Worm (Caenorhabditis elegans): ENCODE results near the gene znf-474.
A peak's percentile ranks its signal among the peaks of the same experiment; 100 is the strongest.

The znf-474 gene

ce11 chrX:12172482-12173134 is 22.9 kb downstream of the znf-474 start (continued):
- TF ChIP-seq lin-35 (GFP tag; optimal IDR thresholded peaks at IDR 0.05) (no peak), zim-3 (tag; optimal IDR thresholded peaks at IDR 0.05) (no peak), F57A8.1 (GFP tag; optimal IDR thresholded peaks at IDR 0.05) (no peak), Y67H2A.10 (GFP tag; conservative IDR thresholded peaks at IDR 0.05) (no peak), akir-1 (GFP tag; optimal IDR thresholded peaks at IDR 0.05) (no peak), ets-4 (GFP tag; optimal IDR thresholded peaks at IDR 0.05) (peak; percentile 71), ztf-25 (GFP tag; IDR thresholded peaks at IDR 0.05) (no peak), B0019.2 (GFP tag; conservative IDR thresholded peaks at IDR 0.05) (no peak), madf-10 (tag; optimal IDR thresholded peaks at IDR 0.05) (no peak), bed-1 (GFP tag; IDR thresholded peaks at IDR 0.05) (no peak), xnd-1 (tag; optimal IDR thresholded peaks at IDR 0.05) (no peak), Y56A3A.18 (GFP tag; IDR thresholded peaks at IDR 0.05) (no peak), K11D2.4 (GFP tag; IDR thresholded peaks at IDR 0.05) (no peak)

DNA sequence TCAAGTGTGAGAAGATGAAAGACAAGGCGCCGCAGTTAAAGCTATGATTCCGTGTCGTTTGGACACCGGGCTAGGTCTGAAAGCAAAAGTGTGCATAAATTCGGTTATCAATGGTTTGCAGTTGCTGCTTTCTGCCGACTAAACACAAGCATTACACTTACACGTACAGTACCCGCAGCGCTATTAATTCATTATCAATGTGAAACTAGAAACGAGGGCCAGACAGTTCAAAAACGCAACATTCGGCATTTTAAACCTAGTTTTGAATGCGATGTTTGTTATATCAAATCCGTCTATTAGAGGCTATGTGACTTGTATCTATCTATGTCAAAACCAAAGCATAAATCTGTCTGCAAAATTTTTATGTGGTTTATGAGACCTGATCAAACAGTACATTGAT is 24.3 kb downstream of the znf-474 start:
- no peak for TF ChIP-seq unc-130 (GFP tag; optimal IDR thresholded peaks at IDR 0.05)
- TF ChIP-seq sptf-2 (GFP tag; optimal IDR thresholded peaks at IDR 0.05): no peak
- no peak for TF ChIP-seq mel-28 (tag; optimal IDR thresholded peaks at IDR 0.05; ENCODE audit: borderline replicate concordance)
- peak; percentile 32 for TF ChIP-seq nhr-80 (tag; optimal IDR thresholded peaks at IDR 0.05)
- no peak for TF ChIP-seq hrde-1 (tag; optimal IDR thresholded peaks at IDR 0.05; ENCODE audit: borderline replicate concordance)

ce11 chrX:12174686-12175404 is 25.1 kb downstream of the znf-474 start:
- TF ChIP-seq B0336.3 (GFP tag; IDR thresholded peaks at IDR 0.05): no peak
- no peak for TF ChIP-seq madf-6 (GFP tag; IDR thresholded peaks at IDR 0.05)
- peak; percentile 60 for TF ChIP-seq nhr-80 (tag; optimal IDR thresholded peaks at IDR 0.05)
- TF ChIP-seq ama-1 (optimal IDR thresholded peaks at IDR 0.05): no peak
- no peak for TF ChIP-seq ama-1 (GFP tag; optimal IDR thresholded peaks at IDR 0.05)
- no peak for TF ChIP-seq ceh-100 (GFP tag; IDR thresholded peaks at IDR 0.05)

- TF ChIP-seq ama-1 (optimal IDR thresholded peaks at IDR 0.05) (no peak), ama-1 (GFP tag; optimal IDR thresholded peaks at IDR 0.05) (no peak), cebp-1 (GFP tag; IDR thresholded peaks at IDR 0.05) (no peak), cebp-1 (tag; optimal IDR thresholded peaks at IDR 0.05) (peak; percentile 23), ztf-25 (GFP tag; IDR thresholded peaks at IDR 0.05) (peak; percentile 32; the same call in 1 of the 2 replicates), madf-8 (GFP tag; conservative IDR thresholded peaks at IDR 0.05) (no peak), cebp-2 (GFP tag; IDR thresholded peaks at IDR 0.05) (no peak), tlf-1 (GFP tag; optimal IDR thresholded peaks at IDR 0.05) (no peak), sdz-38 (tag; optimal IDR thresholded peaks at IDR 0.05) (no peak)
These were observed 26.0 kb downstream of the znf-474 start for ce11 chrX:12175667-12176278.

ce11 chrX:12176394-12176793 is 26.7 kb downstream of the znf-474 start:
- no peak for TF ChIP-seq T26A5.8 (tag; optimal IDR thresholded peaks at IDR 0.05)
- no peak for TF ChIP-seq hlh-26 (GFP tag; conservative IDR thresholded peaks at IDR 0.05)
- TF ChIP-seq unc-62 (GFP tag; optimal IDR thresholded peaks at IDR 0.05): no peak
- no peak for TF ChIP-seq snpc-1.1 (tag; optimal IDR thresholded peaks at IDR 0.05; ENCODE audit: insufficient read depth)
- peak; percentile 6 for TF ChIP-seq ZK185.1 (tag; optimal IDR thresholded peaks at IDR 0.05; ENCODE audit: poor library complexity, severe bottlenecking)
- TF ChIP-seq lin-40 (tag; optimal IDR thresholded peaks at IDR 0.05): peak; percentile 20
- TF ChIP-seq pbrm-1 (GFP tag; IDR thresholded peaks at IDR 0.05): no peak
- no peak for TF ChIP-seq tlf-1 (GFP tag; optimal IDR thresholded peaks at IDR 0.05)
- no peak for TF ChIP-seq nfyb-1 (GFP tag; IDR thresholded peaks at IDR 0.05)

Measured in whole organism, young adult.